Fruit fly (Drosophila melanogaster) Kc167 (cell line): Measurements from ENCODE around the gene CG6962.

Experiments used
- Myc ChIP-seq: fragments of >200 bp; optimal IDR thresholded peaks from 2 replicates; lab custom pipeline; 2017; ENCODE audit warnings: missing external identifiers
- ttk ChIP-seq: sonication (Bioruptor generic); optimal IDR thresholded peaks from 2 replicates; lab custom pipeline; 2017; ENCODE audit warnings: missing external identifiers

dm6 chr3R:11902893-11903292 lies 20.6 kb upstream of the CG6962 start:
- TF ChIP-seq ttk (lab: Kevin White, UChicago): no peak
- TF ChIP-seq Myc (lab: Kevin White, UChicago): no peak
